Worm (Caenorhabditis elegans): ENCODE results near the gene F09A5.3.
A peak's percentile ranks its signal among the peaks of the same experiment; 100 is the strongest.

F09A5.3 gene

DNA sequence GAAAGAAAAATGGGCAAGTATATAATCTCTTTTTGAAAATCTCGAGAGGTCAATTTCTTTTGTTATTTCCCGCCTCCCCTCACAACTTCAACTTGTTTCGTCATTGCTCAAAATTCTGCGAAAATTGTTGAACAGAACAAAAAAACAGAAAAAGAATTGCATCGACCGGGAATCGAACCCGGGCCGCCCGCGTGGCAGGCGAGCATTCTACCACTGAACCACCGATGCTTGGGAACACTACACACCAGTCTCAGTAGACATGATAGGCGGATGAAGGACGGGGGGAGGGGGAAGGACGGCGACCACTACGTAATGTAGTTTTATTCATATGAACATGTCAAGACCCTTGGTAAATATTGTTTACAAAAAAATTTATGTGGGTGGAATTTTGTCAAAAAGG is 20.3 kb upstream of the F09A5.3 start (continued):
- TF ChIP-seq madf-8 (GFP tag; conservative IDR thresholded peaks at IDR 0.05) (no peak), lsy-27 (tag; optimal IDR thresholded peaks at IDR 0.05; ENCODE audit: borderline replicate concordance, insufficient read depth) (peak; percentile 17), efl-1 (GFP tag; optimal IDR thresholded peaks at IDR 0.05) (no peak), mcd-1 (GFP tag; IDR thresholded peaks at IDR 0.05) (peak; percentile 70), rec-8 (tag; optimal IDR thresholded peaks at IDR 0.05) (peak; percentile 9 to 46), F23B12.7 (tag; optimal IDR thresholded peaks at IDR 0.05; ENCODE audit: insufficient read depth) (peak; percentile 67), snpc-3.4 (tag; optimal IDR thresholded peaks at IDR 0.05) (peak; percentile 75), chd-7 (tag; optimal IDR thresholded peaks at IDR 0.05) (peak; percentile 90), madf-10 (tag; optimal IDR thresholded peaks at IDR 0.05) (peak; percentile 46), egrh-3 (GFP tag; IDR thresholded peaks at IDR 0.05) (peak; percentile 38; the same call in 1 of the 2 replicates), lin-54 (GFP tag; optimal IDR thresholded peaks at IDR 0.05) (no peak), F49E8.2 (tag; optimal IDR thresholded peaks at IDR 0.05; ENCODE audit: insufficient read depth) (peak; percentile 33), F39B2.1 (GFP tag; IDR thresholded peaks at IDR 0.05) (no peak), nhr-27 (tag; optimal IDR thresholded peaks at IDR 0.05) (peak; percentile 58), ccch-3 (GFP tag; optimal IDR thresholded peaks at IDR 0.05) (no peak), F52B5.7 (tag; optimal IDR thresholded peaks at IDR 0.05) (peak; percentile 77), unc-130 (GFP tag; optimal IDR thresholded peaks at IDR 0.05) (peak; percentile 41), attf-3 (GFP tag; conservative IDR thresholded peaks at IDR 0.05) (peak; percentile 56; the same call in 1 of the 2 replicates), ztf-25 (GFP tag; IDR thresholded peaks at IDR 0.05) (0 out of 2 replicates have a peak, but pooled peaks have one; percentile 74), F55B11.4 (tag; optimal IDR thresholded peaks at IDR 0.05; ENCODE audit: borderline replicate concordance, insufficient read depth) (no peak), hsf-1 (GFP tag; IDR thresholded peaks at IDR 0.05) (0 out of 2 replicates have a peak, but pooled peaks have one; percentile 23), nhr-80 (tag; optimal IDR thresholded peaks at IDR 0.05) (peak; percentile 41), madf-3 (GFP tag; IDR thresholded peaks at IDR 0.05) (peak; percentile 75), nhr-120 (GFP tag; IDR thresholded peaks at IDR 0.05) (no peak), T26A5.8 (tag; optimal IDR thresholded peaks at IDR 0.05) (peak; percentile 84), ceh-79 (tag; optimal IDR thresholded peaks at IDR 0.05) (peak; percentile 67), lsl-1 (GFP tag; optimal IDR thresholded peaks at IDR 0.05) (no peak), zfh-2 (GFP tag; conservative IDR thresholded peaks at IDR 0.05) (no peak), ceh-40 (GFP tag; IDR thresholded peaks at IDR 0.05) (no peak), hrde-1 (tag; optimal IDR thresholded peaks at IDR 0.05; ENCODE audit: borderline replicate concordance) (no peak), dox-1 (GFP tag; IDR thresholded peaks at IDR 0.05) (no peak), gei-17 (GFP tag; optimal IDR thresholded peaks at IDR 0.05) (peak; percentile 33), tbp1 (GFP tag; optimal IDR thresholded peaks at IDR 0.05) (peak; percentile 99), bed-2 (GFP tag; IDR thresholded peaks at IDR 0.05) (peak; percentile 66; the same call in 1 of the 2 replicates), hlh-26 (GFP tag; conservative IDR thresholded peaks at IDR 0.05) (no peak), bed-1 (GFP tag; IDR thresholded peaks at IDR 0.05) (no peak), F57C9.4 (tag; optimal IDR thresholded peaks at IDR 0.05) (no peak), mes-4 (tag; optimal IDR thresholded peaks at IDR 0.05) (no peak), ZK185.1 (tag; optimal IDR thresholded peaks at IDR 0.05; ENCODE audit: poor library complexity, severe bottlenecking) (peak; percentile 64), aptf-3 (GFP tag; IDR thresholded peaks at IDR 0.05) (no peak), K11D2.4 (GFP tag; IDR thresholded peaks at IDR 0.05) (peak; percentile 44; the same call in 1 of the 2 replicates), mel-28 (tag; optimal IDR thresholded peaks at IDR 0.05; ENCODE audit: borderline replicate concordance) (peak; percentile 38), attf-5 (GFP tag; optimal IDR thresholded peaks at IDR 0.05) (peak; percentile 75), xnd-1 (tag; optimal IDR thresholded peaks at IDR 0.05) (no peak), sdz-38 (tag; optimal IDR thresholded peaks at IDR 0.05) (no peak), ceh-27 (GFP tag; optimal IDR thresholded peaks at IDR 0.05) (peak; percentile 81), F57A8.1 (GFP tag; optimal IDR thresholded peaks at IDR 0.05) (no peak), F37B4.10 (GFP tag; IDR thresholded peaks at IDR 0.05) (no peak)
